Worm (Caenorhabditis elegans) whole organism, L4 larva: ENCODE data around the gene F57F4.1.

ENCODE experiments used
- ZK546.5 ChIP-seq, 2 experiments: sonication (generic microtip); optimal IDR thresholded peaks; 2 replicates each; lab custom pipeline; 2017; ENCODE audit warnings: missing biosample characterization in 2 of 2, missing genetic modification characterization in 2 of 2
- dve-1 ChIP-seq: sonication (generic microtip); optimal IDR thresholded peaks from 2 replicates; lab custom pipeline; 2017; ENCODE audit warnings: antibody characterized with exemption, mild to moderate bottlenecking, missing genetic modification characterization, missing compliant biosample characterization; ENCODE audit not compliant: insufficient read depth
- egl-43 ChIP-seq: fragments of 200-800 bp; sonication (Bioruptor generic); IDR thresholded peaks from 2 replicates; pipeline ENCODE4 v1.3.6; 2022; ENCODE audit warnings: missing genetic modification reagents, missing genetic modification characterization, missing compliant biosample characterization
- lin-15B ChIP-seq: fragments of 150-350 bp; sonication (generic microtip); optimal IDR thresholded peaks from 3 replicates; lab custom pipeline; 2014; ENCODE audit warnings: missing biosample characterization, missing genetic modification characterization
- nhr-42 ChIP-seq: fragments of 200-800 bp; sonication (Bioruptor generic); IDR thresholded peaks from 2 replicates; pipeline ENCODE4 v1.3.6; 2022; ENCODE audit warnings: missing genetic modification characterization, missing compliant biosample characterization
- snpc-4 ChIP-seq: fragments of 150-350 bp; optimal IDR thresholded peaks from 2 replicates; lab custom pipeline; 2014; ENCODE audit warnings: missing biosample characterization, missing genetic modification characterization

DNA sequence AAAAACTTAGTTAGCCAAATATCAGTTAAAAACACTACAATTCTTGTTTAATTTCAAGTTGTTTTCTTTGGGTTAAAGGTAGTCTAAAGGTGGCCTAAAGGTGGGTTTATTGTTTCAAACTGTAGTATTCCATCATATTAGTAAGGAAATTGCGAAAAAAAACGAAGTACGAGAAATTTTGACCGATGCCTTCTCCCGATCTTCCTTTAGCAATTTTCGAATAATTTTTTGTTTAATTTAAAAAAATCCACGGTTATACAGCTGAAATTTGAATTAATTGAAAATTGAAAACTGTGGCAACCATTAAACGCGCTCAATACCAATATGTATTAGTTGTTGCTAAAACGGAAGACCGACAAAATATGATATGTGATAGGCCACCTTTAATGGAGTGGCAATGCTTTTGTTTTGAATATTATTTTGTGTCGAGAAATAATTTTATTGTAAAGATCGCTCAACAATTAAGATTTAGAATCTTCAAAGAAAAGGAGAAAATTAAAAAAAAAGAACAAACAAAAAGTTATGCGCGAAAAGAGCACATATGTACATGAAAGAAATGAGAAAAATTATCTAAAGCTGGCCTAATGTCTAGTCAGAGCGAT is 10.8 kb downstream of the F57F4.1 start:
- TF ChIP-seq dve-1 (tag; lab: Kevin White, UChicago): peak; percentile 59
- no peak for TF ChIP-seq ZK546.5 (tag; optimal IDR thresholded peaks at IDR 0.05; lab: Kevin White, UChicago)
- TF ChIP-seq nhr-42 (GFP tag; lab: Robert Waterston, UW): no peak
- no peak for TF ChIP-seq lin-15B
- no peak for TF ChIP-seq egl-43 (GFP tag; lab: Robert Waterston, UW)
- no peak for TF ChIP-seq snpc-4 (tag; lab: Kevin White, UChicago)
